Worm (Caenorhabditis elegans): ENCODE measurements around the gene flp-11.

Gene flp-11

ce11 chrX:4636143-4636542 lies 41.8 kb downstream of the flp-11 start (continued):
- TF ChIP-seq mep-1 (tag; optimal IDR thresholded peaks at IDR 0.05) (no peak), saeg-2 (GFP tag; IDR thresholded peaks at IDR 0.05) (no peak), nhr-42 (GFP tag; IDR thresholded peaks at IDR 0.05) (no peak), unc-62 (GFP tag; optimal IDR thresholded peaks at IDR 0.05 in 1 of 2) (no peak), unc-62 (tag; optimal IDR thresholded peaks at IDR 0.05) (no peak), ztf-11 (tag; optimal IDR thresholded peaks at IDR 0.05) (no peak), fos-1 (tag; optimal IDR thresholded peaks at IDR 0.05) (no peak), ztf-7 (tag; optimal IDR thresholded peaks at IDR 0.05) (no peak), zip-2 (tag; optimal IDR thresholded peaks at IDR 0.05) (no peak), nhr-10 (tag; optimal IDR thresholded peaks at IDR 0.05) (no peak), nhr-237 (tag; optimal IDR thresholded peaks at IDR 0.05) (no peak), snpc-1.2 (GFP tag; IDR thresholded peaks at IDR 0.05) (no peak), T26A8.4 (GFP tag; IDR thresholded peaks at IDR 0.05) (no peak), lin-13 (GFP tag; optimal IDR thresholded peaks at IDR 0.05) (no peak)

- TF ChIP-seq tag-97 (GFP tag; IDR thresholded peaks at IDR 0.05) (no peak), skn-1 (tag; optimal IDR thresholded peaks at IDR 0.05) (no peak), tra-1 (GFP tag; IDR thresholded peaks at IDR 0.05) (no peak), Y48G9A.11 (GFP tag; IDR thresholded peaks at IDR 0.05) (no peak), Y5F2A.4 (GFP tag; optimal IDR thresholded peaks at IDR 0.05) (no peak), nhr-42 (GFP tag; IDR thresholded peaks at IDR 0.05) (no peak), dmd-9 (GFP tag; IDR thresholded peaks at IDR 0.05) (no peak), spr-3 (GFP tag; optimal IDR thresholded peaks at IDR 0.05) (no peak), mdt-29 (GFP tag; IDR thresholded peaks at IDR 0.05) (no peak), mes-2 (tag; optimal IDR thresholded peaks at IDR 0.05; ENCODE audit: poor library complexity, severe bottlenecking) (peak; percentile 58), daf-19 (GFP tag; conservative IDR thresholded peaks at IDR 0.05) (no peak), lin-39 (tag; optimal IDR thresholded peaks at IDR 0.05) (no peak), ces-1 (GFP tag; optimal IDR thresholded peaks at IDR 0.05) (no peak), ceh-62 (tag; optimal IDR thresholded peaks at IDR 0.05) (no peak), saeg-2 (GFP tag; IDR thresholded peaks at IDR 0.05) (no peak), unc-62 (GFP tag; optimal IDR thresholded peaks at IDR 0.05 in 1 of 2) (no peak), unc-62 (tag; optimal IDR thresholded peaks at IDR 0.05) (no peak), cey-2 (tag; optimal IDR thresholded peaks at IDR 0.05; ENCODE audit: borderline replicate concordance, insufficient read depth) (no peak), lin-29 (GFP tag; IDR thresholded peaks at IDR 0.05) (no peak), rbr-2 (tag; optimal IDR thresholded peaks at IDR 0.05) (peak; percentile 10), pha-4 (GFP tag; IDR thresholded peaks at IDR 0.05) (no peak), pha-4 (tag; optimal IDR thresholded peaks at IDR 0.05) (no peak), nhr-25 (tag; optimal IDR thresholded peaks at IDR 0.05; ENCODE audit: borderline replicate concordance, insufficient read depth) (no peak), vab-7 (GFP tag; IDR thresholded peaks at IDR 0.05) (no peak), snpc-1.2 (GFP tag; IDR thresholded peaks at IDR 0.05) (no peak), ama-1 (optimal IDR thresholded peaks at IDR 0.05) (no peak), nhr-111 (GFP tag; optimal IDR thresholded peaks at IDR 0.05) (no peak), fos-1 (tag; optimal IDR thresholded peaks at IDR 0.05) (no peak), ztf-7 (tag; optimal IDR thresholded peaks at IDR 0.05) (no peak), zfp-3 (GFP tag; conservative IDR thresholded peaks at IDR 0.05) (no peak), unc-130 (GFP tag; optimal IDR thresholded peaks at IDR 0.05) (no peak), dpl-1 (GFP tag; optimal IDR thresholded peaks at IDR 0.05) (no peak), F26F4.8 (GFP tag; conservative IDR thresholded peaks at IDR 0.05) (no peak), mxl-2 (GFP tag; conservative IDR thresholded peaks at IDR 0.05) (no peak), attf-4 (tag; optimal IDR thresholded peaks at IDR 0.05) (no peak), R02D3.7 (tag; optimal IDR thresholded peaks at IDR 0.05) (no peak), Y105C5A.15 (GFP tag; IDR thresholded peaks at IDR 0.05) (no peak), T20F7.1 (GFP tag; optimal IDR thresholded peaks at IDR 0.05) (no peak), nhr-102 (tag; optimal IDR thresholded peaks at IDR 0.05) (no peak), nhr-10 (tag; optimal IDR thresholded peaks at IDR 0.05) (no peak), unc-39 (tag; optimal IDR thresholded peaks at IDR 0.05) (no peak), ceh-32 (tag; optimal IDR thresholded peaks at IDR 0.05; ENCODE audit: poor library complexity) (no peak), madf-9 (GFP tag; conservative IDR thresholded peaks at IDR 0.05) (no peak), hif-1 (tag; optimal IDR thresholded peaks at IDR 0.05) (no peak)
Observed at ce11 chrX:4635643-4636042, 42.3 kb downstream of the flp-11 start.

Data from whole organism, L4 larva.